Fruit fly (Drosophila melanogaster) whole organism, embryonic: ENCODE results near the gene RfC3.

Source experiments
- Awh ChIP-seq: fragments of 200-800 bp; sonication (Bioruptor generic); IDR thresholded peaks from 2 replicates; pipeline ENCODE4, ENCODE4 v1.3.6; 2022; ENCODE audit warnings: missing biosample characterization, missing genetic modification characterization
- BEAF-32 ChIP-seq: fragments of 200-800 bp; sonication (Bioruptor generic); optimal IDR thresholded peaks from 3 replicates; lab custom pipeline; 2017; ENCODE audit warnings: missing biosample characterization, missing genetic modification characterization, mild to moderate bottlenecking, moderate library complexity, missing genetic modification reagents
- Bdp1 ChIP-seq: fragments of 200-800 bp; sonication (Bioruptor generic); optimal IDR thresholded peaks from 3 replicates; lab custom pipeline; 2016; ENCODE audit warnings: missing biosample characterization, missing genetic modification characterization
- Bgb ChIP-seq: fragments of 200-800 bp; sonication (Bioruptor generic); IDR thresholded peaks from 2 replicates; pipeline ENCODE4 v1.3.6; 2022; ENCODE audit warnings: missing biosample characterization, missing genetic modification characterization; ENCODE audit not compliant: partially characterized antibody
- Bteb2 ChIP-seq: fragments of 200-800 bp; sonication (Bioruptor generic); optimal IDR thresholded peaks from 2 replicates; lab custom pipeline; 2016; ENCODE audit warnings: missing biosample characterization, missing genetic modification characterization
- CG10959 ChIP-seq: fragments of 200-800 bp; sonication (Bioruptor generic); IDR thresholded peaks from 2 replicates; pipeline ENCODE4 v1.3.6; 2022; ENCODE audit warnings: missing biosample characterization, missing genetic modification characterization
- CG10979 ChIP-seq: fragments of 200-800 bp; sonication (Bioruptor generic); optimal IDR thresholded peaks from 2 replicates; lab custom pipeline; 2018; ENCODE audit warnings: missing biosample characterization, mild to moderate bottlenecking, missing genetic modification characterization, moderate library complexity
- CG11560 ChIP-seq: fragments of 200-800 bp; sonication (Bioruptor generic); IDR thresholded peaks from 3 replicates; pipeline ENCODE4 v1.3.6; 2022; ENCODE audit warnings: missing biosample characterization, missing genetic modification characterization
- CG12659 ChIP-seq: fragments of 200-800 bp; sonication (Bioruptor generic); optimal IDR thresholded peaks from 3 replicates; lab custom pipeline; 2017; ENCODE audit warnings: mild to moderate bottlenecking, missing biosample characterization, missing genetic modification reagents, missing genetic modification characterization
- CG13287 ChIP-seq: fragments of 200-800 bp; sonication (Bioruptor generic); IDR thresholded peaks from 2 replicates; pipeline ENCODE4 v1.3.6; 2022; ENCODE audit warnings: missing biosample characterization, missing genetic modification characterization; ENCODE audit not compliant: partially characterized antibody
- CG14014 ChIP-seq: fragments of 200-800 bp; sonication (Bioruptor generic); IDR thresholded peaks from 2 replicates; pipeline ENCODE4 v1.3.6; 2022; ENCODE audit warnings: missing biosample characterization, missing genetic modification characterization
- CG14710 ChIP-seq: fragments of 200-800 bp; sonication (Bioruptor generic); optimal IDR thresholded peaks from 3 replicates; lab custom pipeline; 2019; ENCODE audit warnings: missing biosample characterization, mild to moderate bottlenecking, missing genetic modification characterization, moderate library complexity
- CG1603 ChIP-seq: fragments of 200-800 bp; sonication (Bioruptor generic); optimal IDR thresholded peaks from 2 replicates; lab custom pipeline; 2019; ENCODE audit warnings: missing biosample characterization, mild to moderate bottlenecking, missing genetic modification characterization, moderate library complexity
- CG16863 ChIP-seq: fragments of 200-800 bp; sonication (Bioruptor generic); optimal IDR thresholded peaks from 3 replicates; lab custom pipeline; 2016; ENCODE audit warnings: missing biosample characterization, missing genetic modification characterization
- CG17385 ChIP-seq: fragments of 200-800 bp; sonication (Bioruptor generic); optimal IDR thresholded peaks from 3 replicates; lab custom pipeline; 2018; ENCODE audit warnings: missing biosample characterization, mild to moderate bottlenecking, missing genetic modification characterization
- CG17802 ChIP-seq: fragments of 200-800 bp; sonication (Bioruptor generic); optimal IDR thresholded peaks from 2 replicates; lab custom pipeline; 2018; ENCODE audit warnings: missing biosample characterization, mild to moderate bottlenecking, missing genetic modification characterization, moderate library complexity
- CG2116 ChIP-seq: fragments of 200-800 bp; sonication (Bioruptor generic); optimal IDR thresholded peaks from 3 replicates; lab custom pipeline; 2018; ENCODE audit warnings: missing biosample characterization, mild to moderate bottlenecking, missing genetic modification characterization
- CG30020 ChIP-seq: fragments of 200-800 bp; optimal IDR thresholded peaks from 2 replicates; lab custom pipeline; 2019; ENCODE audit warnings: missing biosample characterization, mild to moderate bottlenecking, missing genetic modification characterization, moderate library complexity
- CG34376 ChIP-seq: fragments of 200-800 bp; sonication (Bioruptor generic); optimal IDR thresholded peaks from 2 replicates; lab custom pipeline; 2018; ENCODE audit warnings: missing biosample characterization, mild to moderate bottlenecking, missing genetic modification characterization
- CG6654 ChIP-seq: fragments of 200-800 bp; sonication (Bioruptor generic); optimal IDR thresholded peaks from 2 replicates; lab custom pipeline; 2017; ENCODE audit warnings: missing biosample characterization, mild to moderate bottlenecking, missing genetic modification characterization
- CG9797 ChIP-seq: fragments of 200-800 bp; sonication (Bioruptor generic); optimal IDR thresholded peaks from 3 replicates; lab custom pipeline; 2018; ENCODE audit warnings: missing biosample characterization, mild to moderate bottlenecking, missing genetic modification characterization
- Chrac-16 ChIP-seq: fragments of 200-800 bp; sonication (Bioruptor generic); optimal IDR thresholded peaks from 3 replicates; lab custom pipeline; 2016; ENCODE audit warnings: missing biosample characterization, missing genetic modification characterization
- Dref ChIP-seq: fragments of 200-800 bp; sonication (Bioruptor generic); IDR thresholded peaks from 2 replicates; pipeline ENCODE4 v1.3.6; 2022; ENCODE audit warnings: missing biosample characterization, missing genetic modification characterization
- Ets97D ChIP-seq: fragments of 200-800 bp; sonication (Bioruptor generic); optimal IDR thresholded peaks from 3 replicates; lab custom pipeline; 2016; ENCODE audit warnings: missing biosample characterization, missing genetic modification characterization
- Fer2 ChIP-seq: fragments of 200-800 bp; sonication (Bioruptor generic); optimal IDR thresholded peaks from 2 replicates; lab custom pipeline; 2018; ENCODE audit warnings: missing biosample characterization, mild to moderate bottlenecking, missing genetic modification characterization, moderate library complexity
- HLH4C ChIP-seq: fragments of 200-800 bp; sonication (Bioruptor generic); IDR thresholded peaks from 3 replicates; pipeline ENCODE4 v1.3.6; 2022; ENCODE audit warnings: missing biosample characterization, missing genetic modification characterization; ENCODE audit not compliant: partially characterized antibody
- HLHmδ ChIP-seq: fragments of 200-800 bp; sonication (Bioruptor generic); optimal IDR thresholded peaks from 2 replicates; lab custom pipeline; 2018; ENCODE audit warnings: missing biosample characterization, mild to moderate bottlenecking, missing genetic modification characterization, moderate library complexity
- HmgD ChIP-seq: fragments of 200-800 bp; sonication (Bioruptor generic); optimal IDR thresholded peaks from 3 replicates; lab custom pipeline; 2016; ENCODE audit warnings: missing biosample characterization, missing genetic modification characterization
- HmgZ ChIP-seq: fragments of 200-800 bp; sonication (Bioruptor generic); optimal IDR thresholded peaks from 2 replicates; lab custom pipeline; 2018; ENCODE audit warnings: missing biosample characterization, mild to moderate bottlenecking, missing genetic modification characterization
- MESR4 ChIP-seq: fragments of 200-800 bp; sonication (Bioruptor generic); optimal IDR thresholded peaks from 2 replicates; lab custom pipeline; 2018; ENCODE audit warnings: missing biosample characterization, mild to moderate bottlenecking, missing genetic modification characterization, moderate library complexity
- Max ChIP-seq: fragments of 200-800 bp; sonication (Bioruptor generic); optimal IDR thresholded peaks from 2 replicates; lab custom pipeline; 2016; ENCODE audit warnings: missing biosample characterization, mild to moderate bottlenecking, missing genetic modification characterization
- Mes4 ChIP-seq: fragments of 200-800 bp; sonication (Bioruptor generic); optimal IDR thresholded peaks from 2 replicates; lab custom pipeline; 2016; ENCODE audit warnings: missing biosample characterization, missing genetic modification characterization
- Myb ChIP-seq: fragments of 200-800 bp; sonication (Bioruptor generic); optimal IDR thresholded peaks from 2 replicates; lab custom pipeline; 2016; ENCODE audit warnings: missing biosample characterization, missing genetic modification characterization
- Rfx ChIP-seq: fragments of 200-800 bp; sonication (Bioruptor generic); IDR thresholded peaks from 2 replicates; pipeline ENCODE4 v1.3.6; 2022; ENCODE audit warnings: missing biosample characterization, missing genetic modification characterization
- Scr ChIP-seq: fragments of 200-800 bp; sonication (Bioruptor generic); IDR thresholded peaks from 2 replicates; pipeline ENCODE4 v1.3.6; 2022; ENCODE audit warnings: missing biosample characterization, missing genetic modification characterization; ENCODE audit not compliant: partially characterized antibody
- Sin3A ChIP-seq: fragments of >200 bp; optimal IDR thresholded peaks from 2 replicates; lab custom pipeline; 2018
- cwo ChIP-seq: fragments of 200-800 bp; sonication (Bioruptor generic); optimal IDR thresholded peaks from 3 replicates; lab custom pipeline; 2017; ENCODE audit warnings: missing biosample characterization, missing genetic modification characterization, mild to moderate bottlenecking, moderate library complexity, missing genetic modification reagents
- fd64A ChIP-seq: fragments of 200-800 bp; sonication (Bioruptor generic); optimal IDR thresholded peaks from 3 replicates; lab custom pipeline; 2018; ENCODE audit warnings: missing biosample characterization, mild to moderate bottlenecking, missing genetic modification characterization
- gfzf ChIP-seq: fragments of 200-800 bp; sonication (Bioruptor generic); optimal IDR thresholded peaks from 2 replicates; lab custom pipeline; 2016; ENCODE audit warnings: missing biosample characterization, mild to moderate bottlenecking, missing genetic modification characterization, moderate library complexity
- ind ChIP-seq: fragments of 200-800 bp; sonication (Bioruptor generic); optimal IDR thresholded peaks from 3 replicates; lab custom pipeline; 2016; ENCODE audit warnings: missing biosample characterization, missing genetic modification characterization
- insv ChIP-seq, 2 experiments: fragments of 200-800 bp; sonication (Bioruptor generic); optimal IDR thresholded peaks; 3 replicates each; lab custom pipeline; 2016 to 2018; ENCODE audit warnings: missing biosample characterization in 2 of 2, missing genetic modification characterization in 2 of 2
- jing ChIP-seq: fragments of 200-800 bp; sonication (Bioruptor generic); optimal IDR thresholded peaks from 2 replicates; lab custom pipeline; 2018; ENCODE audit warnings: missing biosample characterization, mild to moderate bottlenecking, missing genetic modification characterization
- lola ChIP-seq, 3 experiments: fragments of >200 bp in 2 of 3; fragments of 200-800 bp in 1 of 3; sonication (Bioruptor generic) in 1 of 3; optimal IDR thresholded peaks; 2 replicates each; lab custom pipeline; 2017 to 2019; ENCODE audit warnings: missing biosample characterization in 3 of 3, missing genetic modification characterization in 3 of 3, mild to moderate bottlenecking in 1 of 3, moderate library complexity in 1 of 3
- otp ChIP-seq: fragments of 200-800 bp; sonication (Bioruptor generic); IDR thresholded peaks from 3 replicates; pipeline ENCODE4, ENCODE4 v1.3.6; 2022; ENCODE audit warnings: missing biosample characterization, missing genetic modification characterization
- pfk ChIP-seq: fragments of 200-800 bp; sonication (Bioruptor generic); optimal IDR thresholded peaks from 2 replicates; lab custom pipeline; 2018; ENCODE audit warnings: missing biosample characterization, mild to moderate bottlenecking, missing genetic modification characterization, moderate library complexity
- psq ChIP-seq: fragments of 200-800 bp; sonication (Bioruptor generic); optimal IDR thresholded peaks from 2 replicates; lab custom pipeline; 2017; ENCODE audit warnings: missing biosample characterization, missing genetic modification characterization
- row ChIP-seq: fragments of 200-800 bp; sonication (Bioruptor generic); IDR thresholded peaks from 3 replicates; pipeline ENCODE4 v1.3.6; 2022; ENCODE audit warnings: missing biosample characterization, missing genetic modification characterization
- sug ChIP-seq: fragments of 200-800 bp; optimal IDR thresholded peaks from 2 replicates; lab custom pipeline; 2019; ENCODE audit warnings: missing biosample characterization, mild to moderate bottlenecking, missing genetic modification characterization, moderate library complexity
- trh ChIP-seq: fragments of 200-800 bp; sonication (Bioruptor generic); optimal IDR thresholded peaks from 2 replicates; lab custom pipeline; 2016; ENCODE audit warnings: missing biosample characterization, missing genetic modification characterization
- zen2 ChIP-seq: fragments of 200-800 bp; sonication (Bioruptor generic); IDR thresholded peaks from 3 replicates; pipeline ENCODE4 v1.3.6; 2022; ENCODE audit warnings: missing biosample characterization, missing genetic modification characterization; ENCODE audit not compliant: partially characterized antibody

RfC3 gene

dm6 chr2L:10379865-10380264 is 39.1 kb upstream of the RfC3 start, which contains the start of gene gny:
Gene gny, plus strand, starts transcription at chr2L:10380103.
- TF ChIP-seq pfk = peak; percentile 97
- TF ChIP-seq CG13287 (GFP tag; lab: Robert Waterston, UW) = peak; percentile 42; the same call in 1 of the 2 replicates
- peak; percentile 82 for TF ChIP-seq Myb (GFP tag; lab: Kevin White, UChicago)
- TF ChIP-seq sug (tag; lab: Kevin White, UChicago) = peak; percentile 70
- peak; percentile 26 for TF ChIP-seq Ets97D (GFP tag; lab: Kevin White, UChicago)
- peak; percentile 26; the same call in 1 of the 3 replicates for TF ChIP-seq row (GFP tag; lab: Robert Waterston, UW)
- TF ChIP-seq ind (GFP tag; lab: Kevin White, UChicago) = no peak
- TF ChIP-seq CG14710 (tag; lab: Kevin White, UChicago) = peak; percentile 3
- no peak for TF ChIP-seq Max
- TF ChIP-seq Bgb (GFP tag; lab: Robert Waterston, UW) = peak; percentile 38; the same call in 1 of the 2 replicates
- TF ChIP-seq insv (GFP tag; optimal IDR thresholded peaks at IDR 0.05; lab: Kevin White, UChicago) = no peak
- TF ChIP-seq CG14014 (GFP tag; lab: Robert Waterston, UW) = no peak
- peak; percentile 32 for TF ChIP-seq HmgZ (tag; lab: Kevin White, UChicago)
- no peak for TF ChIP-seq MESR4 (GFP tag; lab: Kevin White, UChicago)
- TF ChIP-seq HmgD (GFP tag; lab: Kevin White, UChicago) = peak; percentile 39
- TF ChIP-seq Scr (GFP tag; lab: Robert Waterston, UW) = peak; percentile 29
- peak; percentile 11 for TF ChIP-seq CG9797
- no peak for TF ChIP-seq CG10959
- TF ChIP-seq zen2 = no peak
- TF ChIP-seq Awh (GFP tag; lab: Robert Waterston, UW) = no peak
- no peak for TF ChIP-seq CG10979 (tag; lab: Kevin White, UChicago)
- no peak for TF ChIP-seq otp (GFP tag; lab: Robert Waterston, UW)
- TF ChIP-seq CG30020 (tag; lab: Kevin White, UChicago) = peak; percentile 97
- no peak for TF ChIP-seq CG12659 (GFP tag; lab: Kevin White, UChicago)
- TF ChIP-seq Sin3A (lab: Kevin White, UChicago) = peak; percentile 2
- TF ChIP-seq fd64A (GFP tag; lab: Kevin White, UChicago) = no peak
- peak; percentile 37 for TF ChIP-seq CG17802
- TF ChIP-seq trh = no peak
- peak; percentile 85 for TF ChIP-seq Dref (GFP tag; lab: Robert Waterston, UW)
- TF ChIP-seq HLH4C (GFP tag; lab: Robert Waterston, UW) = peak; percentile 49; the same call in 2 of the 3 replicates
- no peak for TF ChIP-seq Chrac-16 (GFP tag; lab: Kevin White, UChicago)
- TF ChIP-seq CG1603 = peak; percentile 100
- no peak for TF ChIP-seq Fer2 (tag; lab: Kevin White, UChicago)
- TF ChIP-seq CG34376 (GFP tag; lab: Kevin White, UChicago) = no peak
- TF ChIP-seq jing (GFP tag; lab: Kevin White, UChicago) = no peak
- TF ChIP-seq Bteb2 = no peak
- TF ChIP-seq HLHmδ (GFP tag; lab: Kevin White, UChicago) = no peak
- TF ChIP-seq Bdp1 (GFP tag; lab: Kevin White, UChicago) = no peak
- no peak for TF ChIP-seq Mes4
- TF ChIP-seq Rfx (GFP tag; lab: Robert Waterston, UW) = no peak
- peak; percentile 43 for TF ChIP-seq BEAF-32 (GFP tag; lab: Kevin White, UChicago)
- peak; percentile 35 for TF ChIP-seq CG2116 (GFP tag; lab: Kevin White, UChicago)
- TF ChIP-seq CG16863 (GFP tag; lab: Kevin White, UChicago) = no peak
- TF ChIP-seq psq (GFP tag; lab: Kevin White, UChicago) = no peak
- TF ChIP-seq CG6654 (GFP tag; lab: Kevin White, UChicago) = no peak
- peak; percentile 19 for TF ChIP-seq gfzf (GFP tag; lab: Kevin White, UChicago)
- no peak for TF ChIP-seq CG17385
- no peak for TF ChIP-seq lola (GFP tag; optimal IDR thresholded peaks at IDR 0.05; lab: Kevin White, UChicago)
- no peak for TF ChIP-seq CG11560
- TF ChIP-seq cwo (GFP tag; lab: Kevin White, UChicago) = no peak
